Worm (Caenorhabditis elegans): ENCODE data around the gene srlf-2.
A peak's percentile ranks its signal among the peaks of the same experiment; 100 is the strongest.

The srlf-2 gene

ce11 chrIV:8463069-8463468 is 26.9 kb upstream of the srlf-2 start (continued):
- TF ChIP-seq nhr-84 (tag; optimal IDR thresholded peaks at IDR 0.05) (no peak), ama-1 (optimal IDR thresholded peaks at IDR 0.05) (no peak), elt-3 (tag; optimal IDR thresholded peaks at IDR 0.05) (peak in 5 of 6 experiments; percentile 44 to 85 (median 69)), dpl-1 (GFP tag; optimal IDR thresholded peaks at IDR 0.05) (no peak), grh-1 (GFP tag; IDR thresholded peaks at IDR 0.05) (no peak), nhr-76 (tag; optimal IDR thresholded peaks at IDR 0.05) (no peak), lin-13 (GFP tag; optimal IDR thresholded peaks at IDR 0.05) (no peak), ets-5 (GFP tag; IDR thresholded peaks at IDR 0.05) (no peak), jun-1 (tag; optimal IDR thresholded peaks at IDR 0.05) (no peak), ztf-4 (tag; optimal IDR thresholded peaks at IDR 0.05) (no peak), sup-37 (GFP tag; optimal IDR thresholded peaks at IDR 0.05) (no peak), egl-27 (tag; optimal IDR thresholded peaks at IDR 0.05) (no peak), nhr-28 (tag; optimal IDR thresholded peaks at IDR 0.05) (no peak), pax-3 (tag; optimal IDR thresholded peaks at IDR 0.05) (no peak), vab-15 (tag; optimal IDR thresholded peaks at IDR 0.05) (no peak), unc-62 (GFP tag; optimal IDR thresholded peaks at IDR 0.05) (no peak), ceh-90 (tag; optimal IDR thresholded peaks at IDR 0.05) (no peak), hlh-4 (tag; optimal IDR thresholded peaks at IDR 0.05) (no peak), snpc-4 (tag; optimal IDR thresholded peaks at IDR 0.05) (no peak), dsc-1 (tag; optimal IDR thresholded peaks at IDR 0.05) (no peak), pag-3 (tag; optimal IDR thresholded peaks at IDR 0.05; ENCODE audit: borderline replicate concordance, insufficient read depth) (no peak), ceh-63 (GFP tag; optimal IDR thresholded peaks at IDR 0.05) (no peak), fkh-10 (GFP tag; optimal IDR thresholded peaks at IDR 0.05) (no peak), nhr-90 (tag; optimal IDR thresholded peaks at IDR 0.05; ENCODE audit: poor library complexity) (no peak), rnt-1 (tag; optimal IDR thresholded peaks at IDR 0.05) (no peak), lin-15B (tag; optimal IDR thresholded peaks at IDR 0.05) (no peak), ztf-11 (tag; optimal IDR thresholded peaks at IDR 0.05) (no peak), nhr-85 (tag) (peak; percentile 80), efl-1 (optimal IDR thresholded peaks at IDR 0.05) (no peak), efl-1 (GFP tag; optimal IDR thresholded peaks at IDR 0.05 in 1 of 2) (no peak), hlh-17 (GFP tag; optimal IDR thresholded peaks at IDR 0.05; ENCODE audit: borderline replicate concordance) (no peak), lir-3 (tag; optimal IDR thresholded peaks at IDR 0.05; ENCODE audit: poor library complexity) (no peak), hpl-2 (GFP tag; optimal IDR thresholded peaks at IDR 0.05) (no peak), zip-4 (GFP tag; optimal IDR thresholded peaks at IDR 0.05) (no peak), nhr-12 (tag; optimal IDR thresholded peaks at IDR 0.05) (no peak), fos-1 (tag; optimal IDR thresholded peaks at IDR 0.05) (no peak), fkh-8 (tag; optimal IDR thresholded peaks at IDR 0.05) (no peak), mab-9 (GFP tag; IDR thresholded peaks at IDR 0.05) (no peak), lsy-2 (tag; optimal IDR thresholded peaks at IDR 0.05) (peak in 1 of 2 experiments; percentile 2), Y116A8C.19 (tag; optimal IDR thresholded peaks at IDR 0.05; ENCODE audit: borderline replicate concordance) (no peak), lin-14 (GFP tag; optimal IDR thresholded peaks at IDR 0.05) (peak; percentile 46), ceh-8 (GFP tag; optimal IDR thresholded peaks at IDR 0.05) (no peak), ceh-82 (tag; optimal IDR thresholded peaks at IDR 0.05) (no peak), efl-3 (GFP tag; optimal IDR thresholded peaks at IDR 0.05) (no peak), pqm-1 (tag; optimal IDR thresholded peaks at IDR 0.05) (no peak), sptf-1 (tag; optimal IDR thresholded peaks at IDR 0.05) (no peak), unc-130 (tag; optimal IDR thresholded peaks at IDR 0.05) (peak; percentile 37), F16B12.6 (tag; optimal IDR thresholded peaks at IDR 0.05) (no peak), nhr-19 (GFP tag; conservative IDR thresholded peaks at IDR 0.05) (peak; percentile 40), tlp-1 (tag; optimal IDR thresholded peaks at IDR 0.05) (no peak), ces-1 (GFP tag; optimal IDR thresholded peaks at IDR 0.05) (no peak), swsn-7 (tag; optimal IDR thresholded peaks at IDR 0.05) (no peak), aly-2 (tag; optimal IDR thresholded peaks at IDR 0.05) (no peak), irx-1 (tag; optimal IDR thresholded peaks at IDR 0.05) (no peak)

Measured in whole organism, L1 larva.